Worm (Caenorhabditis elegans): ENCODE results near the gene srw-145.

Gene srw-145

ce11 chrV:13963279-13963976 lies 26.5 kb downstream of the srw-145 start, which contains the start of gene sao-1:
sao-1 (plus strand) TSS chrV:13963926.
- TF ChIP-seq Y79H2A.3 (GFP tag; conservative IDR thresholded peaks at IDR 0.05) (0 out of 2 replicates have a peak, but pooled peaks have one; percentile 22), mes-4 (tag; optimal IDR thresholded peaks at IDR 0.05) (no peak), hsf-1 (GFP tag; IDR thresholded peaks at IDR 0.05) (no peak), aptf-3 (GFP tag; IDR thresholded peaks at IDR 0.05) (no peak)

- TF ChIP-seq somi-1 (GFP tag; optimal IDR thresholded peaks at IDR 0.05) (no peak), F39B2.1 (GFP tag; IDR thresholded peaks at IDR 0.05) (no peak), ekl-4 (GFP tag; IDR thresholded peaks at IDR 0.05) (no peak), lsy-27 (tag; optimal IDR thresholded peaks at IDR 0.05; ENCODE audit: borderline replicate concordance, insufficient read depth) (no peak), C06A6.2 (GFP tag; conservative IDR thresholded peaks at IDR 0.05) (no peak), pbrm-1 (GFP tag; IDR thresholded peaks at IDR 0.05) (no peak), ztf-26 (tag; optimal IDR thresholded peaks at IDR 0.05) (no peak), F37B4.10 (GFP tag; IDR thresholded peaks at IDR 0.05) (no peak), mxl-1 (tag; optimal IDR thresholded peaks at IDR 0.05) (no peak), B0019.2 (GFP tag; conservative IDR thresholded peaks at IDR 0.05) (no peak), mes-4 (tag; optimal IDR thresholded peaks at IDR 0.05) (no peak), lag-1 (GFP tag; IDR thresholded peaks at IDR 0.05) (no peak), ama-1 (optimal IDR thresholded peaks at IDR 0.05) (no peak), ama-1 (GFP tag; optimal IDR thresholded peaks at IDR 0.05) (no peak), fkh-3 (tag; optimal IDR thresholded peaks at IDR 0.05) (no peak), nfya-2 (GFP tag; IDR thresholded peaks at IDR 0.05) (no peak), Y53F4B.3 (GFP tag; IDR thresholded peaks at IDR 0.05) (no peak)
Observed at ce11 chrV:13980807-13981206, 43.9 kb downstream of the srw-145 start, which contains the start of gene eol-1. eol-1 (minus strand) TSS chrV:13980907.

ce11 chrV:13981677-13982076 lies 44.7 kb downstream of the srw-145 start:
- TF ChIP-seq F49E8.2 (tag; optimal IDR thresholded peaks at IDR 0.05; ENCODE audit: insufficient read depth) (no peak), somi-1 (GFP tag; optimal IDR thresholded peaks at IDR 0.05) (no peak), F57C9.4 (tag; optimal IDR thresholded peaks at IDR 0.05) (no peak), ama-1 (optimal IDR thresholded peaks at IDR 0.05) (no peak), ama-1 (GFP tag; optimal IDR thresholded peaks at IDR 0.05) (no peak), C06A6.2 (GFP tag; conservative IDR thresholded peaks at IDR 0.05) (no peak), F10E7.11 (tag; optimal IDR thresholded peaks at IDR 0.05) (no peak), atf-7 (tag; optimal IDR thresholded peaks at IDR 0.05) (no peak), ekl-4 (GFP tag; IDR thresholded peaks at IDR 0.05) (no peak), lsy-27 (tag; optimal IDR thresholded peaks at IDR 0.05; ENCODE audit: borderline replicate concordance, insufficient read depth) (no peak), zim-3 (tag; optimal IDR thresholded peaks at IDR 0.05) (no peak), sptf-2 (GFP tag; optimal IDR thresholded peaks at IDR 0.05) (no peak), tbp1 (GFP tag; optimal IDR thresholded peaks at IDR 0.05) (no peak)

ce11 chrV:13984828-13985227 lies 47.9 kb downstream of the srw-145 start, which contains the start of gene end-1:
end-1 (plus strand) TSS chrV:13985128.
- no peak for TF ChIP-seq athp-1 (tag; optimal IDR thresholded peaks at IDR 0.05)
- TF ChIP-seq dox-1 (GFP tag; IDR thresholded peaks at IDR 0.05) = no peak
- no peak for TF ChIP-seq ztf-22 (GFP tag; optimal IDR thresholded peaks at IDR 0.05)
- no peak for TF ChIP-seq nhr-179 (tag; optimal IDR thresholded peaks at IDR 0.05)
- no peak for TF ChIP-seq ekl-4 (GFP tag; IDR thresholded peaks at IDR 0.05)
- no peak for TF ChIP-seq mcd-1 (GFP tag; IDR thresholded peaks at IDR 0.05)
- no peak for TF ChIP-seq F57A8.1 (GFP tag; optimal IDR thresholded peaks at IDR 0.05)
- no peak for TF ChIP-seq xnd-1 (tag; optimal IDR thresholded peaks at IDR 0.05)
- TF ChIP-seq tbp1 (GFP tag; optimal IDR thresholded peaks at IDR 0.05) = no peak
